Fruit fly (Drosophila melanogaster) whole organism, embryonic: ENCODE results near the gene CG9775.

Experiments
- Aef1 ChIP-seq: fragments of 200-800 bp; sonication (Bioruptor generic); IDR thresholded peaks from 3 replicates; pipeline ENCODE4 v1.3.6; 2022; ENCODE audit warnings: missing biosample characterization, missing genetic modification characterization
- Atf3 ChIP-seq: fragments of 200-800 bp; sonication (Bioruptor generic); optimal IDR thresholded peaks from 3 replicates; lab custom pipeline; 2016; ENCODE audit warnings: missing biosample characterization, missing genetic modification characterization
- B-H1 ChIP-seq: fragments of 200-800 bp; sonication (Bioruptor generic); IDR thresholded peaks from 3 replicates; pipeline ENCODE4 v1.3.6; 2022; ENCODE audit warnings: missing biosample characterization, missing genetic modification characterization
- CG1024 ChIP-seq: fragments of 200-800 bp; sonication (Bioruptor generic); IDR thresholded peaks from 2 replicates; pipeline ENCODE4 v1.3.6; 2022; ENCODE audit warnings: missing biosample characterization, missing genetic modification characterization
- CG12155 ChIP-seq: fragments of 200-800 bp; sonication (Bioruptor generic); optimal IDR thresholded peaks from 3 replicates; lab custom pipeline; 2016; ENCODE audit warnings: missing biosample characterization, missing genetic modification characterization
- CG12236 ChIP-seq: fragments of 200-800 bp; sonication (Bioruptor generic); optimal IDR thresholded peaks from 2 replicates; lab custom pipeline; 2016; ENCODE audit warnings: missing biosample characterization, missing genetic modification characterization
- CG1233 ChIP-seq: fragments of 200-800 bp; sonication (Bioruptor generic); optimal IDR thresholded peaks from 4 replicates; lab custom pipeline; 2018; ENCODE audit warnings: missing biosample characterization, mild to moderate bottlenecking, missing genetic modification characterization
- CG12942 ChIP-seq: fragments of 200-800 bp; sonication (Bioruptor generic); optimal IDR thresholded peaks from 3 replicates; lab custom pipeline; 2016; ENCODE audit warnings: missing biosample characterization, missing genetic modification characterization
- CG13123 ChIP-seq: fragments of 200-800 bp; sonication (Bioruptor generic); optimal IDR thresholded peaks from 2 replicates; lab custom pipeline; 2016; ENCODE audit warnings: missing biosample characterization, missing genetic modification characterization
- CG13296 ChIP-seq: fragments of 200-800 bp; sonication (Bioruptor generic); optimal IDR thresholded peaks from 3 replicates; lab custom pipeline; 2018; ENCODE audit warnings: missing biosample characterization, mild to moderate bottlenecking, missing genetic modification characterization
- CG1529 ChIP-seq: fragments of 200-800 bp; sonication (Bioruptor generic); optimal IDR thresholded peaks from 3 replicates; lab custom pipeline; 2018; ENCODE audit warnings: missing biosample characterization, missing genetic modification characterization
- CG17359 ChIP-seq: fragments of 200-800 bp; sonication (Bioruptor generic); optimal IDR thresholded peaks from 3 replicates; lab custom pipeline; 2018; ENCODE audit warnings: missing biosample characterization, mild to moderate bottlenecking, missing genetic modification characterization, moderate library complexity
- CG2120 ChIP-seq: fragments of 200-800 bp; sonication (Bioruptor generic); optimal IDR thresholded peaks from 3 replicates; lab custom pipeline; 2016; ENCODE audit warnings: missing biosample characterization, missing genetic modification characterization
- CG2875 ChIP-seq: fragments of 200-800 bp; sonication (Bioruptor generic); optimal IDR thresholded peaks from 2 replicates; lab custom pipeline; 2017; ENCODE audit warnings: missing biosample characterization, mild to moderate bottlenecking, missing genetic modification characterization, missing genetic modification reagents
- CG32532 ChIP-seq: fragments of 200-800 bp; sonication (Bioruptor generic); IDR thresholded peaks from 2 replicates; pipeline ENCODE4 v1.3.6; 2022; ENCODE audit warnings: missing biosample characterization, missing genetic modification characterization
- CG42726 ChIP-seq: fragments of 200-800 bp; sonication (Bioruptor generic); IDR thresholded peaks from 2 replicates; pipeline ENCODE4 v1.3.6; 2022; ENCODE audit warnings: missing biosample characterization, missing genetic modification characterization; ENCODE audit not compliant: partially characterized antibody
- CG4730 ChIP-seq: fragments of 200-800 bp; sonication (Bioruptor generic); IDR thresholded peaks from 2 replicates; pipeline ENCODE4 v1.3.6; 2022; ENCODE audit warnings: missing biosample characterization, missing genetic modification characterization
- CG6791 ChIP-seq: fragments of 200-800 bp; sonication (Bioruptor generic); IDR thresholded peaks from 3 replicates; pipeline ENCODE4 v1.3.6; 2022; ENCODE audit warnings: missing biosample characterization, missing genetic modification characterization; ENCODE audit not compliant: partially characterized antibody
- CG6854 ChIP-seq: fragments of 200-800 bp; sonication (Bioruptor generic); optimal IDR thresholded peaks from 3 replicates; lab custom pipeline; 2017; ENCODE audit warnings: missing biosample characterization, mild to moderate bottlenecking, missing genetic modification characterization
- CG8478 ChIP-seq: fragments of >200 bp; optimal IDR thresholded peaks from 2 replicates; lab custom pipeline; 2018
- CG8765 ChIP-seq: fragments of 200-800 bp; sonication (Bioruptor generic); IDR thresholded peaks from 2 replicates; pipeline ENCODE4 v1.3.6; 2022; ENCODE audit warnings: missing biosample characterization, missing genetic modification characterization
- CG9609 ChIP-seq: fragments of 200-800 bp; sonication (Bioruptor generic); optimal IDR thresholded peaks from 3 replicates; lab custom pipeline; 2016; ENCODE audit warnings: missing biosample characterization, missing genetic modification characterization
- Chrac-16 ChIP-seq: fragments of 200-800 bp; sonication (Bioruptor generic); optimal IDR thresholded peaks from 3 replicates; lab custom pipeline; 2016; ENCODE audit warnings: missing biosample characterization, missing genetic modification characterization
- Dip2 ChIP-seq: fragments of 200-800 bp; sonication (Bioruptor generic); IDR thresholded peaks from 2 replicates; pipeline ENCODE4 v1.3.6; 2022; ENCODE audit warnings: missing biosample characterization, missing genetic modification characterization
- Dref ChIP-seq: fragments of 200-800 bp; sonication (Bioruptor generic); IDR thresholded peaks from 2 replicates; pipeline ENCODE4 v1.3.6; 2022; ENCODE audit warnings: missing biosample characterization, missing genetic modification characterization
- Fer1 ChIP-seq: fragments of 200-800 bp; sonication (Bioruptor generic); optimal IDR thresholded peaks from 2 replicates; lab custom pipeline; 2017; ENCODE audit warnings: missing biosample characterization, mild to moderate bottlenecking, missing genetic modification characterization
- HLH4C ChIP-seq: fragments of 200-800 bp; sonication (Bioruptor generic); IDR thresholded peaks from 3 replicates; pipeline ENCODE4 v1.3.6; 2022; ENCODE audit warnings: missing biosample characterization, missing genetic modification characterization; ENCODE audit not compliant: partially characterized antibody
- HmgD ChIP-seq: fragments of 200-800 bp; sonication (Bioruptor generic); optimal IDR thresholded peaks from 3 replicates; lab custom pipeline; 2016; ENCODE audit warnings: missing biosample characterization, missing genetic modification characterization
- Hr51 ChIP-seq, 2 experiments: fragments of 200-800 bp; sonication (Bioruptor generic); optimal IDR thresholded peaks; 2 replicates in 1 of 2; 3 replicates in 1 of 2; lab custom pipeline; 2016 to 2018; ENCODE audit warnings: missing biosample characterization in 2 of 2, missing genetic modification characterization in 2 of 2, mild to moderate bottlenecking in 1 of 2, moderate library complexity in 1 of 2
- Kr ChIP-seq: fragments of 200-800 bp; sonication (Bioruptor generic); optimal IDR thresholded peaks from 2 replicates; lab custom pipeline; 2017; ENCODE audit warnings: missing biosample characterization, mild to moderate bottlenecking, missing genetic modification characterization
- Meics ChIP-seq: fragments of 200-800 bp; sonication (Bioruptor generic); optimal IDR thresholded peaks from 2 replicates; lab custom pipeline; 2017; ENCODE audit warnings: missing biosample characterization, mild to moderate bottlenecking, missing genetic modification characterization
- Mes4 ChIP-seq: fragments of 200-800 bp; sonication (Bioruptor generic); optimal IDR thresholded peaks from 2 replicates; lab custom pipeline; 2016; ENCODE audit warnings: missing biosample characterization, missing genetic modification characterization
- NC2β ChIP-seq: fragments of 200-800 bp; sonication (Bioruptor generic); optimal IDR thresholded peaks from 2 replicates; lab custom pipeline; 2016; ENCODE audit warnings: missing biosample characterization, missing genetic modification characterization
- Xrp1 ChIP-seq: fragments of 200-800 bp; sonication (Bioruptor generic); IDR thresholded peaks from 2 replicates; pipeline ENCODE4 v1.3.6; 2022; ENCODE audit warnings: missing biosample characterization, missing genetic modification characterization
- aop ChIP-seq: fragments of 200-800 bp; sonication (Bioruptor generic); IDR thresholded peaks from 2 replicates; pipeline ENCODE4 v1.3.6; 2022; ENCODE audit warnings: missing biosample characterization, missing genetic modification characterization
- chinmo ChIP-seq: fragments of 200-800 bp; sonication (Bioruptor generic); IDR thresholded peaks from 4 replicates; pipeline ENCODE4 v1.3.6; 2022; ENCODE audit warnings: missing biosample characterization, missing genetic modification characterization; ENCODE audit not compliant: partially characterized antibody
- croc ChIP-seq: fragments of 200-800 bp; sonication (Bioruptor generic); conservative IDR thresholded peaks from 3 replicates; pipeline ENCODE4 v1.3.6; 2022; ENCODE audit warnings: missing biosample characterization, missing genetic modification characterization
- hbn ChIP-seq: fragments of 200-800 bp; sonication (Bioruptor generic); IDR thresholded peaks from 2 replicates; pipeline ENCODE4 v1.3.6; 2022; ENCODE audit warnings: missing biosample characterization, missing genetic modification characterization; ENCODE audit not compliant: partially characterized antibody
- hkb ChIP-seq, 2 experiments: fragments of 200-800 bp in 1 of 2; fragments of >200 bp in 1 of 2; sonication (Bioruptor generic) in 1 of 2; IDR thresholded peaks in 1 of 2; optimal IDR thresholded peaks in 1 of 2; 2 replicates each; pipeline versions ENCODE4 v1.3.6 to Lab custom; 2017 to 2022; ENCODE audit warnings: missing biosample characterization in 1 of 2, missing genetic modification characterization in 1 of 2
- lilli ChIP-seq: fragments of 200-800 bp; sonication (Bioruptor generic); optimal IDR thresholded peaks from 3 replicates; lab custom pipeline; 2016; ENCODE audit warnings: missing biosample characterization, missing genetic modification characterization
- luna ChIP-seq: fragments of 200-800 bp; sonication (Bioruptor generic); optimal IDR thresholded peaks from 2 replicates; lab custom pipeline; 2016; ENCODE audit warnings: missing biosample characterization, missing genetic modification characterization
- mirr ChIP-seq: fragments of 200-800 bp; sonication (Bioruptor generic); optimal IDR thresholded peaks from 3 replicates; lab custom pipeline; 2018; ENCODE audit warnings: missing biosample characterization, mild to moderate bottlenecking, missing genetic modification characterization
- ranshi ChIP-seq: fragments of 200-800 bp; sonication (Bioruptor generic); IDR thresholded peaks from 2 replicates; pipeline ENCODE4 v1.3.6; 2022; ENCODE audit warnings: missing biosample characterization, missing genetic modification characterization
- run ChIP-seq: fragments of 200-800 bp; sonication (Bioruptor generic); optimal IDR thresholded peaks from 3 replicates; lab custom pipeline; 2018; ENCODE audit warnings: missing biosample characterization, mild to moderate bottlenecking, missing genetic modification characterization
- salm ChIP-seq: fragments of 200-800 bp; sonication (Bioruptor generic); optimal IDR thresholded peaks from 2 replicates; lab custom pipeline; 2018; ENCODE audit warnings: missing biosample characterization, mild to moderate bottlenecking, missing genetic modification characterization
- scrt ChIP-seq: fragments of 200-800 bp; sonication (Bioruptor generic); optimal IDR thresholded peaks from 2 replicates; lab custom pipeline; 2018; ENCODE audit warnings: missing biosample characterization, mild to moderate bottlenecking, missing genetic modification characterization, moderate library complexity
- sim ChIP-seq: fragments of 200-800 bp; sonication (Bioruptor generic); IDR thresholded peaks from 2 replicates; pipeline ENCODE4 v1.3.6; 2022; ENCODE audit warnings: missing biosample characterization, missing genetic modification characterization
- sima ChIP-seq: fragments of 200-800 bp; sonication (Bioruptor generic); optimal IDR thresholded peaks from 2 replicates; lab custom pipeline; 2016; ENCODE audit warnings: missing biosample characterization, missing genetic modification characterization
- tap ChIP-seq: fragments of 200-800 bp; optimal IDR thresholded peaks from 3 replicates; lab custom pipeline; 2019; ENCODE audit warnings: missing biosample characterization, mild to moderate bottlenecking, missing genetic modification characterization, moderate library complexity
- vfl ChIP-seq: fragments of 200-800 bp; sonication (Bioruptor generic); optimal IDR thresholded peaks from 2 replicates; lab custom pipeline; 2016; ENCODE audit warnings: missing biosample characterization, missing genetic modification characterization
- vvl ChIP-seq: fragments of 200-800 bp; sonication (Bioruptor generic); IDR thresholded peaks from 2 replicates; pipeline ENCODE4 v1.3.6; 2022; ENCODE audit warnings: missing biosample characterization, missing genetic modification characterization

CG9775 gene

DNA sequence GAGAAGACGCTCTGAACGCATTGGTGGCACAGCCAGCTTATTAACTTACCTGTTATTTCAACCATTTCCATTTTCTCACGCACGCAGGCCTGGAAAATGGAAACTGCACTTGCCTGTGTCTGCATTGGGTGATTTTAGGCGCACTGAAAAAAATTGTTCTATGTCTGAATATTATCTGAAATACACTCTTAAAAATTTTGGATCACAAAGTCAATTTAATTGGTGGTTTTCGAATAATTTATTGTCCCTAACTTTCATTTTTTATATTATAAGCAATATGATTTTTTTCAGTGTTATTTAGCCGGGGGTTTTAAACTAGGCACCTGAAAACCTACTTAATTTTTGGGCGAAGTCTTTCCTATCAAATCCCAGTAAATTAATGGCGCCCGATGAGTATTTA is 21.4 kb upstream of the CG9775 start:
- TF ChIP-seq mirr (GFP tag; lab: Kevin White, UChicago): no peak
- no peak for TF ChIP-seq luna (GFP tag; lab: Kevin White, UChicago)
- TF ChIP-seq CG8765: peak; percentile 85; the same call in 1 of the 2 replicates
- no peak for TF ChIP-seq CG9609 (GFP tag; lab: Kevin White, UChicago)
- peak; percentile 64 for TF ChIP-seq CG2875 (GFP tag; lab: Kevin White, UChicago)
- no peak for TF ChIP-seq CG6791 (GFP tag; lab: Robert Waterston, UW)
- TF ChIP-seq CG12942: no peak
- peak; percentile 87 for TF ChIP-seq NC2β (GFP tag; lab: Kevin White, UChicago)
- TF ChIP-seq croc (GFP tag; lab: Robert Waterston, UW): peak; percentile 77; the same call in 2 of the 3 replicates
- no peak for TF ChIP-seq CG13123
- peak; percentile 72 for TF ChIP-seq CG32532 (GFP tag; lab: Robert Waterston, UW)
- peak; percentile 71; the same call in 2 of the 3 replicates for TF ChIP-seq B-H1 (GFP tag; lab: Robert Waterston, UW)
- peak in 1 of 2 experiments; percentile 80 for TF ChIP-seq Hr51 (GFP tag; optimal IDR thresholded peaks at IDR 0.05; lab: Kevin White, UChicago)
- peak; percentile 56 for TF ChIP-seq CG13296
- peak; percentile 49 for TF ChIP-seq CG6854
- TF ChIP-seq CG12155: no peak
- peak; percentile 94 for TF ChIP-seq Xrp1 (GFP tag; lab: Robert Waterston, UW)
- peak; percentile 51 for TF ChIP-seq CG2120 (GFP tag; lab: Kevin White, UChicago)
- no peak for TF ChIP-seq hbn (GFP tag; lab: Robert Waterston, UW)
- TF ChIP-seq HmgD (GFP tag; lab: Kevin White, UChicago): peak; percentile 20
- TF ChIP-seq CG12236 (GFP tag; lab: Kevin White, UChicago): no peak
- TF ChIP-seq CG42726: no peak
- peak; percentile 72 for TF ChIP-seq CG4730 (GFP tag; lab: Robert Waterston, UW)
- TF ChIP-seq Kr (GFP tag; lab: Kevin White, UChicago): no peak
- TF ChIP-seq vvl (GFP tag; lab: Robert Waterston, UW): peak; percentile 94
- TF ChIP-seq chinmo: no peak
- TF ChIP-seq Mes4 (GFP tag; lab: Kevin White, UChicago): peak; percentile 7
- TF ChIP-seq salm: peak; percentile 59
- no peak for TF ChIP-seq hkb (optimal IDR thresholded peaks at IDR 0.05; lab: Kevin White, UChicago)
- peak; percentile 89 for TF ChIP-seq hkb (GFP tag; IDR thresholded peaks at IDR 0.05; lab: Robert Waterston, UW)
- peak; percentile 71 for TF ChIP-seq CG1233 (GFP tag; lab: Kevin White, UChicago)
- peak; percentile 93 for TF ChIP-seq CG17359 (tag; lab: Kevin White, UChicago)
- peak; percentile 48 for TF ChIP-seq CG1529 (GFP tag; lab: Kevin White, UChicago)
- TF ChIP-seq tap (tag; lab: Kevin White, UChicago): peak; percentile 87
- peak; percentile 75 for TF ChIP-seq Chrac-16 (GFP tag; lab: Kevin White, UChicago)
- TF ChIP-seq lilli (GFP tag; lab: Kevin White, UChicago): peak; percentile 39
- TF ChIP-seq Dip2 (GFP tag; lab: Robert Waterston, UW): no peak
- peak; percentile 60 for TF ChIP-seq vfl (GFP tag; lab: Kevin White, UChicago)
- TF ChIP-seq HLH4C (GFP tag; lab: Robert Waterston, UW): no peak
- peak; percentile 87 for TF ChIP-seq CG1024 (GFP tag; lab: Robert Waterston, UW)
- no peak for TF ChIP-seq Dref (GFP tag; lab: Robert Waterston, UW)
- peak; percentile 67 for TF ChIP-seq scrt (GFP tag; lab: Kevin White, UChicago)
- TF ChIP-seq Fer1: peak; percentile 73
- peak; percentile 49 for TF ChIP-seq Atf3
- TF ChIP-seq aop (GFP tag; lab: Robert Waterston, UW): no peak
- TF ChIP-seq CG8478 (lab: Kevin White, UChicago): no peak
- peak; percentile 77 for TF ChIP-seq ranshi (GFP tag; lab: Robert Waterston, UW)
- TF ChIP-seq Meics: peak; percentile 65
- TF ChIP-seq sima (GFP tag; lab: Kevin White, UChicago): no peak
- peak; percentile 29 for TF ChIP-seq run
- peak; percentile 68 for TF ChIP-seq Aef1 (GFP tag; lab: Robert Waterston, UW)
- TF ChIP-seq sim: peak; percentile 87
